Worm (Caenorhabditis elegans): ENCODE data around the gene arx-4.

DNA sequence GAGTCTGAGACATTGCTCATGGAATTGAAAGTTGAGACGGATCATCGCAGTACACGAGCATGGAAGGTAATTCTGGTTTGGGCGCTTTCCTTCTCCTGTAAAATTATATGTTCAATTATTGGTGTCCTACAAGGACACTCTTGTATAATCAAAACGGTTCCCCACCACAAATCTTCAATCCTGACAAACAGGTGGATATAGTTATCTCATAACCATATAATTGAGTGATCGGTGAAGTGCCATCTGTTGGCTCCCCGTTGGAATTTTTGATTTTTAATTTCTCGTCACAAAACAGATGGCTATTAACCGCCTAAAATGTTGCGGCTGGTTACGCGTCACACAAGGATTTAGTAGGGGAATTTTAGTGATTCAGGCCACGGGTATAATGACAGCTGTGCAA is 6.8 kb downstream of the arx-4 start:
- TF ChIP-seq snpc-3.4 (tag; optimal IDR thresholded peaks at IDR 0.05): no peak
- TF ChIP-seq ama-1 (optimal IDR thresholded peaks at IDR 0.05): no peak
- TF ChIP-seq ama-1 (GFP tag; optimal IDR thresholded peaks at IDR 0.05): no peak
- no peak for TF ChIP-seq snpc-4 (GFP tag; optimal IDR thresholded peaks at IDR 0.05)
- no peak for TF ChIP-seq snpc-4 (tag; optimal IDR thresholded peaks at IDR 0.05)
- TF ChIP-seq unc-62 (GFP tag; optimal IDR thresholded peaks at IDR 0.05): no peak
- no peak for TF ChIP-seq chd-7 (tag; optimal IDR thresholded peaks at IDR 0.05)
- TF ChIP-seq pbrm-1 (GFP tag; IDR thresholded peaks at IDR 0.05): no peak
- TF ChIP-seq nfya-1 (tag; optimal IDR thresholded peaks at IDR 0.05; ENCODE audit: borderline replicate concordance, insufficient read depth): no peak
- TF ChIP-seq F49E8.2 (tag; optimal IDR thresholded peaks at IDR 0.05; ENCODE audit: insufficient read depth): no peak
- TF ChIP-seq rpc-1 (optimal IDR thresholded peaks at IDR 0.05): no peak
- TF ChIP-seq rpc-1 (tag; optimal IDR thresholded peaks at IDR 0.05): no peak
- TF ChIP-seq ceh-27 (GFP tag; optimal IDR thresholded peaks at IDR 0.05): no peak
- TF ChIP-seq nhr-90 (tag; optimal IDR thresholded peaks at IDR 0.05): no peak
- no peak for TF ChIP-seq egrh-3 (GFP tag; IDR thresholded peaks at IDR 0.05)
- no peak for TF ChIP-seq aptf-3 (GFP tag; IDR thresholded peaks at IDR 0.05)
